Fruit fly (Drosophila melanogaster): ENCODE measurements around the gene Thor.

DNA sequence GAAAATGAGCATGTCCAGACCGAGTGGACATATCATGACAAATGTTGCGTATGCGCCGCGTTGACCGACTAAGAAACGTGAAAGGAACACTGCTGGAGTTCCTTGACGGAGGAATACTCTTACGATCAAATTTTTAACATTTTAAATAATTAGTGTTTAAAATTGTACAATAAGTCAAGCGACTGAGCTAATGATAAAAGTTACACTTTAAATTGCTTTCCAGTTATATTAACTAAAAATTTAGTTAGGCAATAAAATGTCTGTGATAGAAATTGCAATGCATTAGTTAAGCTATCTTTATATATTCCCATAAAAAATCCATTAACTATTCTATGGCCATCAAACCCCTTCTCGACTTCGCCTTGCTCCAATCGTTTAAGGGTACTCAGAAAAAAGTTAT is 6.5 kb downstream of the Thor start:
- TF ChIP-seq sv (GFP tag; optimal IDR thresholded peaks at IDR 0.05) (no peak), usp (GFP tag; optimal IDR thresholded peaks at IDR 0.05) (no peak), psq (GFP tag; optimal IDR thresholded peaks at IDR 0.05) (no peak), GATAd (GFP tag; optimal IDR thresholded peaks at IDR 0.05) (no peak), br (GFP tag; optimal IDR thresholded peaks at IDR 0.05) (no peak), CrebA (GFP tag; optimal IDR thresholded peaks at IDR 0.05; ENCODE audit: borderline replicate concordance) (no peak), dsf (GFP tag; optimal IDR thresholded peaks at IDR 0.05; ENCODE audit: borderline replicate concordance) (no peak), Rel (GFP tag; optimal IDR thresholded peaks at IDR 0.05) (no peak), Rel (tag; optimal IDR thresholded peaks at IDR 0.05) (no peak), tai (GFP tag; optimal IDR thresholded peaks at IDR 0.05) (no peak)

Measured in whole organism, wandering third instar larva.